Fruit fly (Drosophila melanogaster) whole organism, prepupa: ENCODE measurements around the gene CG12229.

ENCODE experiments used
- CG16779 ChIP-seq: fragments of 200-800 bp; sonication (Bioruptor generic); optimal IDR thresholded peaks from 3 replicates; lab custom pipeline; 2017; ENCODE audit warnings: missing biosample characterization, mild to moderate bottlenecking, missing genetic modification characterization
- CG3032 ChIP-seq: fragments of 200-800 bp; optimal IDR thresholded peaks from 2 replicates; lab custom pipeline; 2019; ENCODE audit warnings: missing biosample characterization, mild to moderate bottlenecking, missing genetic modification characterization, moderate library complexity
- CG31627 ChIP-seq: fragments of 200-800 bp; sonication (Bioruptor generic); optimal IDR thresholded peaks from 3 replicates; lab custom pipeline; 2016; ENCODE audit warnings: missing biosample characterization, missing genetic modification characterization
- CG6792 ChIP-seq: fragments of 200-800 bp; sonication (Bioruptor generic); optimal IDR thresholded peaks from 3 replicates; lab custom pipeline; 2016; ENCODE audit warnings: missing biosample characterization, missing genetic modification characterization
- CG9139 ChIP-seq: fragments of 200-800 bp; sonication (Bioruptor generic); optimal IDR thresholded peaks from 3 replicates; lab custom pipeline; 2017; ENCODE audit warnings: missing biosample characterization, mild to moderate bottlenecking, missing genetic modification characterization
- Eip75B ChIP-seq: fragments of 200-800 bp; sonication (Bioruptor generic); optimal IDR thresholded peaks from 3 replicates; lab custom pipeline; 2016; ENCODE audit warnings: missing biosample characterization, missing genetic modification characterization
- Ets21C ChIP-seq: fragments of 200-800 bp; sonication (Bioruptor generic); optimal IDR thresholded peaks from 3 replicates; lab custom pipeline; 2016; ENCODE audit warnings: missing biosample characterization, missing genetic modification characterization
- achi ChIP-seq: fragments of 200-800 bp; sonication (Bioruptor generic); optimal IDR thresholded peaks from 3 replicates; lab custom pipeline; 2016; ENCODE audit warnings: missing biosample characterization, missing genetic modification characterization
- fd85E ChIP-seq: fragments of 200-800 bp; sonication (Bioruptor generic); optimal IDR thresholded peaks from 3 replicates; lab custom pipeline; 2016; ENCODE audit warnings: missing biosample characterization, missing genetic modification characterization

dm6 chr3L:17465804-17466203, 29.6 kb upstream of the CG12229 start, which contains the start of gene QIL1:
- TF ChIP-seq CG31627 (GFP tag; lab: Kevin White, UChicago): no peak
- TF ChIP-seq CG3032 (tag; lab: Kevin White, UChicago): no peak
- TF ChIP-seq achi (GFP tag; lab: Kevin White, UChicago): no peak
- no peak for TF ChIP-seq Ets21C
- no peak for TF ChIP-seq CG16779 (tag; lab: Kevin White, UChicago)
- no peak for TF ChIP-seq Eip75B
- no peak for TF ChIP-seq CG6792 (GFP tag; lab: Kevin White, UChicago)
- TF ChIP-seq CG9139 (GFP tag; lab: Kevin White, UChicago): no peak
- TF ChIP-seq fd85E: no peak
